Worm (Caenorhabditis elegans) whole organism, L1 larva: ENCODE results near the gene lbp-2.

Experiments used
- C04F5.9 ChIP-seq: sonication (generic microtip); optimal IDR thresholded peaks from 2 replicates; lab custom pipeline; 2016; ENCODE audit warnings: missing genetic modification characterization, missing compliant biosample characterization
- F16B12.6 ChIP-seq: fragments of 150-350 bp; optimal IDR thresholded peaks from 2 replicates; lab custom pipeline; 2014; ENCODE audit warnings: missing biosample characterization, missing genetic modification characterization
- aha-1 ChIP-seq: fragments of 150-350 bp; optimal IDR thresholded peaks from 2 replicates; lab custom pipeline; 2014; ENCODE audit warnings: missing biosample characterization, missing genetic modification characterization
- aly-2 ChIP-seq: fragments of 150-350 bp; optimal IDR thresholded peaks from 2 replicates; lab custom pipeline; 2014; ENCODE audit warnings: missing biosample characterization, missing genetic modification characterization
- ceh-8 ChIP-seq: fragments of 200-800 bp; sonication (Bioruptor generic); optimal IDR thresholded peaks from 2 replicates; lab custom pipeline; 2018; ENCODE audit warnings: mild to moderate bottlenecking, missing genetic modification characterization, moderate library complexity, missing compliant biosample characterization
- ceh-88 ChIP-seq: fragments of 200-800 bp; sonication (Bioruptor generic); IDR thresholded peaks from 2 replicates; pipeline ENCODE4 v1.3.6; 2022; ENCODE audit warnings: missing genetic modification characterization, missing compliant biosample characterization
- dpl-1 ChIP-seq, 3 experiments: fragments of 150-350 bp in 2 of 3; sonication (generic microtip) in 1 of 3; optimal IDR thresholded peaks; 2 replicates each; lab custom pipeline; 2014 to 2017; ENCODE audit warnings: missing biosample characterization in 3 of 3, missing genetic modification characterization in 3 of 3, missing genetic modification reagents in 3 of 3
- dsc-1 ChIP-seq: sonication (generic microtip); optimal IDR thresholded peaks from 2 replicates; lab custom pipeline; 2016; ENCODE audit warnings: mild to moderate bottlenecking, missing genetic modification characterization, missing compliant biosample characterization
- efl-1 ChIP-seq, 4 experiments: fragments of 150-350 bp; optimal IDR thresholded peaks in 3 of 4; peaks in 1 of 4; 1 replicate in 1 of 4; 2 replicates in 3 of 4; lab custom pipeline; 2014; ENCODE audit warnings: missing biosample characterization in 2 of 4, missing genetic modification characterization in 2 of 4, missing genetic modification reagents in 2 of 4
- egl-13 ChIP-seq: sonication (generic microtip); optimal IDR thresholded peaks from 2 replicates; lab custom pipeline; 2016; ENCODE audit warnings: missing genotype, missing genetic modification reagents, missing genetic modification characterization, missing compliant biosample characterization
- elt-2 ChIP-seq: sonication (generic microtip); optimal IDR thresholded peaks from 2 replicates; lab custom pipeline; 2016; ENCODE audit warnings: missing genetic modification characterization, mild to moderate bottlenecking, inconsistent platforms, missing compliant biosample characterization, missing genetic modification reagents
- fkh-10 ChIP-seq: sonication (generic microtip); optimal IDR thresholded peaks from 2 replicates; lab custom pipeline; 2017; ENCODE audit warnings: missing biosample characterization, missing genetic modification reagents, missing genetic modification characterization
- irx-1 ChIP-seq: sonication (generic microtip); optimal IDR thresholded peaks from 2 replicates; lab custom pipeline; 2016; ENCODE audit warnings: missing genetic modification characterization, missing compliant biosample characterization
- isw-1 ChIP-seq: fragments of 200-800 bp; sonication (Bioruptor generic); IDR thresholded peaks from 2 replicates; pipeline ENCODE4 v1.3.6; 2022; ENCODE audit warnings: missing genetic modification characterization, missing compliant biosample characterization
- jun-1 ChIP-seq: fragments of 150-350 bp; optimal IDR thresholded peaks from 2 replicates; lab custom pipeline; 2014; ENCODE audit warnings: missing biosample characterization, missing genetic modification reagents, missing genetic modification characterization
- lin-14 ChIP-seq: fragments of 200-800 bp; sonication (Bioruptor generic); optimal IDR thresholded peaks from 2 replicates; lab custom pipeline; 2018; ENCODE audit warnings: mild to moderate bottlenecking, missing genetic modification characterization, moderate library complexity, missing compliant biosample characterization
- mab-9 ChIP-seq: fragments of 200-800 bp; sonication (Bioruptor generic); IDR thresholded peaks from 2 replicates; pipeline ENCODE4 v1.3.6; 2022; ENCODE audit warnings: missing genetic modification reagents, missing genetic modification characterization, missing compliant biosample characterization
- mef-2 ChIP-seq: fragments of 150-350 bp; optimal IDR thresholded peaks from 2 replicates; lab custom pipeline; 2014; ENCODE audit warnings: missing biosample characterization, missing genetic modification characterization
- nhr-11 ChIP-seq: fragments of 150-350 bp; optimal IDR thresholded peaks from 2 replicates; lab custom pipeline; 2014; ENCODE audit warnings: missing biosample characterization, missing genetic modification characterization
- nhr-20 ChIP-seq: sonication (generic microtip); optimal IDR thresholded peaks from 2 replicates; lab custom pipeline; 2016; ENCODE audit warnings: mild to moderate bottlenecking, missing genetic modification characterization, missing compliant biosample characterization
- nhr-237 ChIP-seq: fragments of 150-350 bp; optimal IDR thresholded peaks from 2 replicates; lab custom pipeline; 2014; ENCODE audit warnings: missing biosample characterization, missing genetic modification characterization
- nhr-28 ChIP-seq: fragments of 150-350 bp; optimal IDR thresholded peaks from 2 replicates; lab custom pipeline; 2014; ENCODE audit warnings: missing biosample characterization, missing genetic modification characterization
- nhr-71 ChIP-seq: sonication (generic microtip); optimal IDR thresholded peaks from 2 replicates; lab custom pipeline; 2016; ENCODE audit warnings: mild to moderate bottlenecking, missing genetic modification characterization, moderate library complexity, missing compliant biosample characterization
- nhr-76 ChIP-seq: sonication (generic microtip); optimal IDR thresholded peaks from 2 replicates; lab custom pipeline; 2017; ENCODE audit warnings: missing biosample characterization, missing genetic modification characterization
- nhr-77 ChIP-seq: fragments of 150-350 bp; optimal IDR thresholded peaks from 2 replicates; lab custom pipeline; 2014; ENCODE audit warnings: missing biosample characterization, missing genetic modification characterization
- nhr-85 ChIP-seq: sonication (generic microtip); peaks from one replicate; lab custom pipeline; 2016; ENCODE audit warnings: missing genetic modification characterization, inconsistent platforms, missing compliant biosample characterization
- nhr-90 ChIP-seq: sonication (generic microtip); optimal IDR thresholded peaks from 2 replicates; lab custom pipeline; 2016; ENCODE audit warnings: mild to moderate bottlenecking, missing genetic modification characterization, missing compliant biosample characterization; ENCODE audit not compliant: poor library complexity
- pax-3 ChIP-seq: fragments of 200-800 bp; sonication (Bioruptor generic); optimal IDR thresholded peaks from 2 replicates; lab custom pipeline; 2018; ENCODE audit warnings: mild to moderate bottlenecking, missing genetic modification characterization, moderate library complexity, missing compliant biosample characterization
- pqm-1 ChIP-seq: sonication (generic microtip); optimal IDR thresholded peaks from 3 replicates; lab custom pipeline; 2017; ENCODE audit warnings: missing biosample characterization, missing genetic modification characterization
- rnt-1 ChIP-seq: sonication (generic microtip); optimal IDR thresholded peaks from 2 replicates; lab custom pipeline; 2016; ENCODE audit warnings: mild to moderate bottlenecking, missing genetic modification characterization, moderate library complexity, missing compliant biosample characterization
- skn-1 ChIP-seq: fragments of 150-350 bp; optimal IDR thresholded peaks from 2 replicates; lab custom pipeline; 2014; ENCODE audit warnings: missing biosample characterization, missing genetic modification characterization
- sox-4 ChIP-seq: sonication (generic microtip); optimal IDR thresholded peaks from 2 replicates; lab custom pipeline; 2016; ENCODE audit warnings: missing genetic modification characterization, missing compliant biosample characterization
- sptf-1 ChIP-seq: fragments of 150-350 bp; optimal IDR thresholded peaks from 2 replicates; lab custom pipeline; 2014; ENCODE audit warnings: missing biosample characterization, missing genetic modification characterization
- tlp-1 ChIP-seq: fragments of 150-350 bp; optimal IDR thresholded peaks from 2 replicates; lab custom pipeline; 2014; ENCODE audit warnings: missing biosample characterization, missing genetic modification characterization
- unc-130 ChIP-seq: fragments of 150-350 bp; optimal IDR thresholded peaks from 2 replicates; lab custom pipeline; 2017; ENCODE audit warnings: missing biosample characterization, missing genetic modification characterization, inconsistent platforms
- unc-86 ChIP-seq: sonication (generic microtip); optimal IDR thresholded peaks from 2 replicates; lab custom pipeline; 2016; ENCODE audit warnings: missing genetic modification characterization, missing compliant biosample characterization
- unc-98 ChIP-seq: fragments of 200-800 bp; sonication (Bioruptor generic); IDR thresholded peaks from 2 replicates; pipeline ENCODE4 v1.3.6; 2022; ENCODE audit warnings: missing genetic modification characterization, missing compliant biosample characterization
- zag-1 ChIP-seq: fragments of 150-350 bp; optimal IDR thresholded peaks from 2 replicates; lab custom pipeline; 2014; ENCODE audit warnings: missing biosample characterization, missing genetic modification characterization
- zip-4 ChIP-seq: fragments of 200-800 bp; sonication (Bioruptor generic); optimal IDR thresholded peaks from 2 replicates; lab custom pipeline; 2018; ENCODE audit warnings: mild to moderate bottlenecking, missing genetic modification characterization, moderate library complexity, missing compliant biosample characterization

lbp-2 gene

ce11 chrX:3256784-3257493, 3.5 kb upstream of the lbp-2 start, which contains the start of gene lbp-3:
Gene lbp-3, plus strand, starts transcription at chrX:3257372.
- TF ChIP-seq skn-1 (no peak), elt-2 (peak; percentile 98), nhr-90 (tag; lab: Kevin White, UChicago) (peak; percentile 7), pqm-1 (peak; percentile 99), nhr-20 (tag; lab: Kevin White, UChicago) (peak; percentile 53), aly-2 (no peak), nhr-85 (tag; lab: Kevin White, UChicago) (no peak), lin-14 (GFP tag; lab: Kevin White, UChicago) (peak; percentile 41), dsc-1 (tag; lab: Kevin White, UChicago) (peak; percentile 31), nhr-71 (tag; lab: Kevin White, UChicago) (peak; percentile 34), jun-1 (tag; lab: Kevin White, UChicago) (peak; percentile 1), rnt-1 (peak; percentile 32), sox-4 (tag; lab: Kevin White, UChicago) (no peak)
- TF ChIP-seq, all 84 proteins: peak for 9

ce11 chrX:3258842-3259241, 1.6 kb upstream of the lbp-2 start, which contains the start of gene lbp-1:
Gene lbp-1, plus strand, starts transcription at chrX:3259142.
- TF ChIP-seq pax-3 (tag; lab: Kevin White, UChicago) (no peak), nhr-11 (tag; lab: Kevin White, UChicago) (no peak), mef-2 (tag; lab: Kevin White, UChicago) (no peak), irx-1 (no peak), ceh-8 (GFP tag; lab: Kevin White, UChicago) (no peak), sox-4 (tag; lab: Kevin White, UChicago) (no peak)

ce11 chrX:3262600-3262999, 2.2 kb downstream of the lbp-2 start, which contains the start of gene fbxb-71:
Gene fbxb-71, plus strand, starts transcription at chrX:3262900.
- TF ChIP-seq zip-4 (no peak), fkh-10 (GFP tag; lab: Kevin White, UChicago) (no peak), nhr-11 (tag; lab: Kevin White, UChicago) (no peak), mef-2 (tag; lab: Kevin White, UChicago) (no peak), zag-1 (tag; lab: Kevin White, UChicago) (no peak), egl-13 (no peak), jun-1 (tag; lab: Kevin White, UChicago) (no peak), nhr-77 (tag; lab: Kevin White, UChicago) (no peak), lin-14 (GFP tag; lab: Kevin White, UChicago) (no peak), elt-2 (no peak), unc-98 (GFP tag; lab: Robert Waterston, UW) (no peak), pax-3 (tag; lab: Kevin White, UChicago) (no peak), mab-9 (no peak), tlp-1 (tag; lab: Kevin White, UChicago) (no peak), unc-86 (tag; lab: Kevin White, UChicago) (no peak), isw-1 (no peak), aha-1 (no peak), efl-1 (optimal IDR thresholded peaks at IDR 0.05; lab: Kevin White, UChicago) (no peak), efl-1 (GFP tag; optimal IDR thresholded peaks at IDR 0.05 in 1 of 2; lab: Kevin White, UChicago) (no peak), sptf-1 (no peak)
- TF ChIP-seq, all 84 proteins: peak for 0

DNA sequence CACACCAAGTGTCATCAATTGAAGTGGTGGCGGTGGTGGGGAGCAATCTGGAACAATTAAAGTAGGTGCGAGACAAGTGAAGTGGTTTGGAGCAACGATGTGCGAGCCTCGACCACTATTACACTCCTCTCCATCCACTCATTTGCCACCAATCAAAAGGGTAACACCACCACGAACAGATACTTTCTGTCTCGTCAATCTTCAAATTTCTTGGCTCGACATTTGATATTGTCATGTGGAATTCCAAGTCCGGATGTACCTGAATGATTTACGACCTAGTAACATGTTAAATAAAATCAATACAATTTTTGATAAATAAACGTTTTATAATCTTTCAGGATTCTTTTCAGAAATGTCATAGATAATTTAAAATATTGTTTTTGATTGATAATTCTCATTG, 10.4 kb downstream of the lbp-2 start, which contains the start of gene sul-1:
Gene sul-1, minus strand, starts transcription at position 101 of the 400 bp plus-strand sequence.
- TF ChIP-seq rnt-1 (peak; percentile 17), mab-9 (no peak)

DNA sequence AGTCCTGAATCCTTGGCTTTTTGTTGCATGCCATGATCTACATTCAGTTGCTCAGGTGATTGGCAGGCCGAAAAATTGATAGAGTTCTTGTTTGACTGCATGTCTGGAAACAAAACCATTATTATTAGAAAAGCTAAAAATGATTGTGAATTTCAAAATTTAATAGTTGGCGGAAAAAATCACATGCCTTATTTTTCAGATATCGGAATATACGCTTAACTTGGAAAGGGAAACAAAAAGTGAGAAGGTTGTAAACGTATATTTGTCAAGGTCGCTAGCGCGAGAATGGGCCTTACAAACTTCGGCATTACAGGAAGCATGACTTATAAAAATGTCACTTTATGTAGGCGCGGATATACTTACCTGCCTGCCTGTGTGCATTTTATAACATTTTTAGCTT, 11.3 kb downstream of the lbp-2 start, which contains the start of gene K09C4.9:
Gene K09C4.9, minus strand, starts transcription at position 101 of the 400 bp plus-strand sequence.
- TF ChIP-seq isw-1, result no peak
- no peak for TF ChIP-seq dpl-1 (GFP tag; optimal IDR thresholded peaks at IDR 0.05; lab: Kevin White, UChicago)
- no peak for TF ChIP-seq nhr-85 (tag; lab: Kevin White, UChicago)
- TF ChIP-seq nhr-28 (tag; lab: Kevin White, UChicago), result no peak
- TF ChIP-seq pax-3 (tag; lab: Kevin White, UChicago), result no peak
- no peak for TF ChIP-seq zip-4
- no peak for TF ChIP-seq nhr-76 (tag; lab: Kevin White, UChicago)
- TF ChIP-seq mef-2 (tag; lab: Kevin White, UChicago), result no peak
- TF ChIP-seq nhr-90 (tag; lab: Kevin White, UChicago), result no peak
- no peak for TF ChIP-seq nhr-71 (tag; lab: Kevin White, UChicago)
- no peak for TF ChIP-seq ceh-88 (GFP tag; lab: Robert Waterston, UW)
- no peak for TF ChIP-seq unc-130 (tag; lab: Kevin White, UChicago)
- TF ChIP-seq F16B12.6 (tag; lab: Kevin White, UChicago), result no peak
- no peak for TF ChIP-seq nhr-237 (tag; lab: Kevin White, UChicago)
- TF ChIP-seq aha-1, result no peak
- no peak for TF ChIP-seq mab-9
- TF ChIP-seq C04F5.9 (tag; lab: Kevin White, UChicago), result no peak
